Fruit fly (Drosophila melanogaster) whole organism, embryonic: ENCODE data around the gene CG43658.

Source experiments
- Ada2b ChIP-seq: fragments of 200-800 bp; sonication (Bioruptor generic); IDR thresholded peaks from 2 replicates; pipeline ENCODE4 v1.3.6; 2022; ENCODE audit warnings: missing biosample characterization, missing genetic modification characterization
- Atf-2 ChIP-seq: fragments of 200-800 bp; sonication (Bioruptor generic); optimal IDR thresholded peaks from 2 replicates; lab custom pipeline; 2016; ENCODE audit warnings: missing biosample characterization, missing genetic modification characterization
- CG10431 ChIP-seq: fragments of 200-800 bp; sonication (Bioruptor generic); optimal IDR thresholded peaks from 3 replicates; lab custom pipeline; 2018; ENCODE audit warnings: missing biosample characterization, mild to moderate bottlenecking, missing genetic modification characterization
- CG10979 ChIP-seq: fragments of 200-800 bp; sonication (Bioruptor generic); optimal IDR thresholded peaks from 2 replicates; lab custom pipeline; 2018; ENCODE audit warnings: missing biosample characterization, mild to moderate bottlenecking, missing genetic modification characterization, moderate library complexity
- CG14014 ChIP-seq: fragments of 200-800 bp; sonication (Bioruptor generic); IDR thresholded peaks from 2 replicates; pipeline ENCODE4 v1.3.6; 2022; ENCODE audit warnings: missing biosample characterization, missing genetic modification characterization
- CG16815 ChIP-seq: fragments of 200-800 bp; sonication (Bioruptor generic); optimal IDR thresholded peaks from 3 replicates; lab custom pipeline; 2017; ENCODE audit warnings: missing biosample characterization, mild to moderate bottlenecking, missing genetic modification characterization
- CG16863 ChIP-seq: fragments of 200-800 bp; sonication (Bioruptor generic); optimal IDR thresholded peaks from 3 replicates; lab custom pipeline; 2016; ENCODE audit warnings: missing biosample characterization, missing genetic modification characterization
- CG17186 ChIP-seq: fragments of 200-800 bp; sonication (Bioruptor generic); optimal IDR thresholded peaks from 3 replicates; lab custom pipeline; 2017; ENCODE audit warnings: missing biosample characterization, missing genetic modification reagents, missing genetic modification characterization
- CG17328 ChIP-seq: fragments of 200-800 bp; sonication (Bioruptor generic); IDR thresholded peaks from 2 replicates; pipeline ENCODE4 v1.3.6; 2022; ENCODE audit warnings: missing biosample characterization, missing genetic modification characterization
- CG31365 ChIP-seq: fragments of 200-800 bp; sonication (Bioruptor generic); optimal IDR thresholded peaks from 2 replicates; lab custom pipeline; 2018; ENCODE audit warnings: missing biosample characterization, mild to moderate bottlenecking, missing genetic modification characterization
- CG31388 ChIP-seq: fragments of 200-800 bp; sonication (Bioruptor generic); optimal IDR thresholded peaks from 2 replicates; lab custom pipeline; 2016; ENCODE audit warnings: missing biosample characterization, missing genetic modification characterization
- CG5180 ChIP-seq: fragments of 200-800 bp; sonication (Bioruptor generic); optimal IDR thresholded peaks from 3 replicates; lab custom pipeline; 2017; ENCODE audit warnings: missing biosample characterization, missing genetic modification characterization, mild to moderate bottlenecking, moderate library complexity, missing genetic modification reagents
- CG6175 ChIP-seq: fragments of 200-800 bp; sonication (Bioruptor generic); IDR thresholded peaks from 3 replicates; pipeline ENCODE4 v1.3.6; 2022; ENCODE audit warnings: missing biosample characterization, missing genetic modification characterization
- CG6254 ChIP-seq: fragments of 200-800 bp; sonication (Bioruptor generic); optimal IDR thresholded peaks from 3 replicates; lab custom pipeline; 2017; ENCODE audit warnings: mild to moderate bottlenecking, missing biosample characterization, missing genetic modification reagents, missing genetic modification characterization
- CG7271 ChIP-seq: fragments of 200-800 bp; sonication (Bioruptor generic); optimal IDR thresholded peaks from 2 replicates; lab custom pipeline; 2018; ENCODE audit warnings: missing biosample characterization, mild to moderate bottlenecking, missing genetic modification characterization, moderate library complexity
- CG7745 ChIP-seq: fragments of 200-800 bp; sonication (Bioruptor generic); optimal IDR thresholded peaks from 2 replicates; lab custom pipeline; 2018; ENCODE audit warnings: missing biosample characterization, mild to moderate bottlenecking, missing genetic modification characterization, moderate library complexity
- CG8765 ChIP-seq: fragments of 200-800 bp; sonication (Bioruptor generic); IDR thresholded peaks from 2 replicates; pipeline ENCODE4 v1.3.6; 2022; ENCODE audit warnings: missing biosample characterization, missing genetic modification characterization
- CG8924 ChIP-seq: fragments of 200-800 bp; optimal IDR thresholded peaks from 3 replicates; lab custom pipeline; 2019; ENCODE audit warnings: missing biosample characterization, mild to moderate bottlenecking, missing genetic modification characterization, moderate library complexity
- CG9727 ChIP-seq: fragments of 200-800 bp; sonication (Bioruptor generic); optimal IDR thresholded peaks from 3 replicates; lab custom pipeline; 2017; ENCODE audit warnings: missing biosample characterization, mild to moderate bottlenecking, missing genetic modification characterization
- CG9797 ChIP-seq: fragments of 200-800 bp; sonication (Bioruptor generic); optimal IDR thresholded peaks from 3 replicates; lab custom pipeline; 2018; ENCODE audit warnings: missing biosample characterization, mild to moderate bottlenecking, missing genetic modification characterization
- D19B ChIP-seq: fragments of 200-800 bp; sonication (Bioruptor generic); optimal IDR thresholded peaks from 2 replicates; lab custom pipeline; 2017; ENCODE audit warnings: missing biosample characterization, mild to moderate bottlenecking, missing genetic modification characterization
- Doc3 ChIP-seq: fragments of 200-800 bp; sonication (Bioruptor generic); IDR thresholded peaks from 3 replicates; pipeline ENCODE4 v1.3.6; 2022; ENCODE audit warnings: missing biosample characterization, missing genetic modification characterization; ENCODE audit not compliant: partially characterized antibody
- Dp ChIP-seq: fragments of 200-800 bp; sonication (Bioruptor generic); optimal IDR thresholded peaks from 2 replicates; lab custom pipeline; 2018; ENCODE audit warnings: missing biosample characterization, mild to moderate bottlenecking, missing genetic modification characterization, moderate library complexity
- GATAe ChIP-seq: fragments of 200-800 bp; sonication (Bioruptor generic); conservative IDR thresholded peaks from 2 replicates; pipeline ENCODE4 v1.3.6; 2022; ENCODE audit warnings: missing biosample characterization, missing genetic modification characterization
- HHEX ChIP-seq: fragments of 200-800 bp; sonication (Bioruptor generic); optimal IDR thresholded peaks from 3 replicates; lab custom pipeline; 2017; ENCODE audit warnings: missing biosample characterization, mild to moderate bottlenecking, missing genetic modification characterization, missing genetic modification reagents
- Hr3 ChIP-seq: fragments of 200-800 bp; sonication (Bioruptor generic); optimal IDR thresholded peaks from 3 replicates; lab custom pipeline; 2016; ENCODE audit warnings: missing biosample characterization, missing genetic modification characterization
- Hr39 ChIP-seq: fragments of >200 bp; optimal IDR thresholded peaks from 2 replicates; lab custom pipeline; 2017
- Med ChIP-seq: fragments of 200-800 bp; sonication (Bioruptor generic); peaks from one replicate; lab custom pipeline; 2016; ENCODE audit warnings: missing biosample characterization, missing genetic modification characterization, mild to moderate bottlenecking, inconsistent platforms, moderate library complexity
- Optix ChIP-seq: fragments of 200-800 bp; sonication (Bioruptor generic); IDR thresholded peaks from 3 replicates; pipeline ENCODE4 v1.3.6; 2022; ENCODE audit warnings: missing biosample characterization, missing genetic modification characterization
- Sry-β ChIP-seq: fragments of 200-800 bp; sonication (Bioruptor generic); optimal IDR thresholded peaks from 2 replicates; lab custom pipeline; 2018; ENCODE audit warnings: missing biosample characterization, mild to moderate bottlenecking, missing genetic modification characterization, moderate library complexity
- Ssrp ChIP-seq: fragments of 200-800 bp; sonication (Bioruptor generic); optimal IDR thresholded peaks from 2 replicates; lab custom pipeline; 2018; ENCODE audit warnings: missing biosample characterization, mild to moderate bottlenecking, missing genetic modification characterization, moderate library complexity
- Tbp ChIP-seq: fragments of >200 bp; optimal IDR thresholded peaks from 2 replicates; lab custom pipeline; 2018; ENCODE audit warnings: missing biosample characterization, missing genetic modification characterization
- Trl ChIP-seq, 3 experiments: fragments of >200 bp in 2 of 3; fragments of 200-800 bp in 1 of 3; sonication (Bioruptor generic) in 1 of 3; optimal IDR thresholded peaks; 2 replicates in 1 of 3; 3 replicates in 2 of 3; lab custom pipeline; 2016 to 2017; ENCODE audit warnings: missing biosample characterization in 1 of 3, missing genetic modification characterization in 1 of 3
- ab ChIP-seq: fragments of 200-800 bp; sonication (Bioruptor generic); optimal IDR thresholded peaks from 2 replicates; lab custom pipeline; 2016; ENCODE audit warnings: missing biosample characterization, missing genetic modification characterization
- dysf ChIP-seq: fragments of 200-800 bp; sonication (Bioruptor generic); IDR thresholded peaks from 3 replicates; pipeline ENCODE4 v1.3.6; 2022; ENCODE audit warnings: missing biosample characterization, missing genetic modification characterization
- eve ChIP-seq, 2 experiments: fragments of >200 bp; optimal IDR thresholded peaks; 2 replicates each; lab custom pipeline; 2017; ENCODE audit warnings: missing biosample characterization in 2 of 2, missing genetic modification characterization in 2 of 2
- fd102C ChIP-seq: fragments of 200-800 bp; sonication (Bioruptor generic); optimal IDR thresholded peaks from 2 replicates; lab custom pipeline; 2018; ENCODE audit warnings: missing biosample characterization, mild to moderate bottlenecking, missing genetic modification characterization, moderate library complexity
- hbn ChIP-seq: fragments of 200-800 bp; sonication (Bioruptor generic); IDR thresholded peaks from 2 replicates; pipeline ENCODE4 v1.3.6; 2022; ENCODE audit warnings: missing biosample characterization, missing genetic modification characterization; ENCODE audit not compliant: partially characterized antibody
- nau ChIP-seq: fragments of 200-800 bp; sonication (Bioruptor generic); optimal IDR thresholded peaks from 3 replicates; lab custom pipeline; 2017; ENCODE audit warnings: missing biosample characterization, mild to moderate bottlenecking, missing genetic modification characterization, missing genetic modification reagents
- peb ChIP-seq: fragments of 200-800 bp; sonication (Bioruptor generic); IDR thresholded peaks from 2 replicates; pipeline ENCODE4 v1.3.6; 2022; ENCODE audit warnings: missing biosample characterization, missing genetic modification characterization
- pita ChIP-seq: fragments of 200-800 bp; sonication (Bioruptor generic); optimal IDR thresholded peaks from 2 replicates; lab custom pipeline; 2017; ENCODE audit warnings: missing biosample characterization, mild to moderate bottlenecking, missing genetic modification characterization
- repo ChIP-seq: fragments of 200-800 bp; sonication (Bioruptor generic); optimal IDR thresholded peaks from 2 replicates; lab custom pipeline; 2016; ENCODE audit warnings: missing biosample characterization, missing genetic modification characterization
- run ChIP-seq: fragments of 200-800 bp; sonication (Bioruptor generic); optimal IDR thresholded peaks from 3 replicates; lab custom pipeline; 2018; ENCODE audit warnings: missing biosample characterization, mild to moderate bottlenecking, missing genetic modification characterization
- sens-2 ChIP-seq: fragments of 200-800 bp; sonication (Bioruptor generic); IDR thresholded peaks from 2 replicates; pipeline ENCODE4 v1.3.6; 2022; ENCODE audit warnings: missing biosample characterization, missing genetic modification characterization
- sim ChIP-seq: fragments of 200-800 bp; sonication (Bioruptor generic); IDR thresholded peaks from 2 replicates; pipeline ENCODE4 v1.3.6; 2022; ENCODE audit warnings: missing biosample characterization, missing genetic modification characterization
- slou ChIP-seq: fragments of 200-800 bp; sonication (Bioruptor generic); optimal IDR thresholded peaks from 3 replicates; lab custom pipeline; 2016; ENCODE audit warnings: missing biosample characterization, missing genetic modification characterization
- toy ChIP-seq: fragments of 200-800 bp; sonication (Bioruptor generic); IDR thresholded peaks from 2 replicates; pipeline ENCODE4 v1.3.6; 2022; ENCODE audit warnings: missing biosample characterization, missing genetic modification characterization
- tx ChIP-seq: fragments of 200-800 bp; sonication (Bioruptor generic); optimal IDR thresholded peaks from 2 replicates; lab custom pipeline; 2016; ENCODE audit warnings: missing biosample characterization, missing genetic modification characterization
- vnd ChIP-seq: fragments of 200-800 bp; sonication (Bioruptor generic); IDR thresholded peaks from 3 replicates; pipeline ENCODE4 v1.3.6; 2022; ENCODE audit warnings: missing biosample characterization, missing genetic modification characterization; ENCODE audit not compliant: partially characterized antibody
- wor ChIP-seq: fragments of 200-800 bp; sonication (Bioruptor generic); IDR thresholded peaks from 2 replicates; pipeline ENCODE4 v1.3.6; 2022; ENCODE audit warnings: missing biosample characterization, missing genetic modification characterization
- zfh2 ChIP-seq: fragments of 200-800 bp; sonication (Bioruptor generic); optimal IDR thresholded peaks from 2 replicates; lab custom pipeline; 2016; ENCODE audit warnings: missing biosample characterization, missing genetic modification characterization

Gene CG43658

dm6 chrX:17599330-17599729 lies 38.4 kb upstream of the CG43658 start, which contains the start of gene X11L (continued):
- no peak for TF ChIP-seq GATAe (GFP tag; lab: Robert Waterston, UW)
- peak; percentile 72 for TF ChIP-seq Dp
- peak; percentile 60; the same call in 1 of the 3 replicates for TF ChIP-seq CG6175
- TF ChIP-seq CG16815 (GFP tag; lab: Kevin White, UChicago): peak; percentile 46
- TF ChIP-seq CG16863: peak; percentile 79
- peak; percentile 70 for TF ChIP-seq tx (GFP tag; lab: Kevin White, UChicago)
- TF ChIP-seq CG5180: peak; percentile 16
- TF ChIP-seq pita (GFP tag; lab: Kevin White, UChicago): no peak
- no peak for TF ChIP-seq sens-2
- TF ChIP-seq dysf: peak; percentile 68
- no peak for TF ChIP-seq fd102C (GFP tag; lab: Kevin White, UChicago)
- TF ChIP-seq hbn: peak; percentile 75
- TF ChIP-seq CG6254 (GFP tag; lab: Kevin White, UChicago): no peak
- no peak for TF ChIP-seq Tbp (GFP tag; lab: Kevin White, UChicago)
- TF ChIP-seq Med: peak; percentile 96
- peak; percentile 76 for TF ChIP-seq Doc3 (GFP tag; lab: Robert Waterston, UW)
- peak; percentile 24 for TF ChIP-seq D19B
- TF ChIP-seq CG10979 (tag; lab: Kevin White, UChicago): peak; percentile 49
- peak; percentile 31; the same call in 1 of the 2 replicates for TF ChIP-seq peb (GFP tag; lab: Robert Waterston, UW)
- TF ChIP-seq Trl (optimal IDR thresholded peaks at IDR 0.05; lab: Kevin White, UChicago): no peak
- TF ChIP-seq Trl (GFP tag; optimal IDR thresholded peaks at IDR 0.05; lab: Kevin White, UChicago): peak; percentile 77
- TF ChIP-seq nau: no peak
- TF ChIP-seq CG10431 (GFP tag; lab: Kevin White, UChicago): no peak
- no peak for TF ChIP-seq CG8924 (tag; lab: Kevin White, UChicago)
- peak; percentile 83 for TF ChIP-seq vnd (GFP tag; lab: Robert Waterston, UW)
- peak; percentile 73 for TF ChIP-seq CG14014
- TF ChIP-seq eve (GFP tag; optimal IDR thresholded peaks at IDR 0.05; lab: Kevin White, UChicago): no peak
- no peak for TF ChIP-seq CG7745 (tag; lab: Kevin White, UChicago)
- peak; percentile 61 for TF ChIP-seq CG8765 (GFP tag; lab: Robert Waterston, UW)
- peak; percentile 76 for TF ChIP-seq Hr3 (GFP tag; lab: Kevin White, UChicago)
- TF ChIP-seq CG31388 (GFP tag; lab: Kevin White, UChicago): peak; percentile 43
- TF ChIP-seq CG31365: no peak
- TF ChIP-seq Optix: peak; percentile 75
- TF ChIP-seq zfh2 (GFP tag; lab: Kevin White, UChicago): peak; percentile 84
- TF ChIP-seq HHEX (GFP tag; lab: Kevin White, UChicago): peak; percentile 66
- TF ChIP-seq slou (GFP tag; lab: Kevin White, UChicago): peak; percentile 29
- TF ChIP-seq CG9797: peak; percentile 13
- TF ChIP-seq Sry-β: no peak
- peak; percentile 33; the same call in 1 of the 2 replicates for TF ChIP-seq wor (GFP tag; lab: Robert Waterston, UW)
- TF ChIP-seq ab (GFP tag; lab: Kevin White, UChicago): peak; percentile 39
- no peak for TF ChIP-seq Hr39
- TF ChIP-seq repo (GFP tag; lab: Kevin White, UChicago): peak; percentile 54
- peak; percentile 28; the same call in 1 of the 2 replicates for TF ChIP-seq Ada2b (GFP tag; lab: Robert Waterston, UW)
- TF ChIP-seq CG17186: peak; percentile 73
- TF ChIP-seq sim (GFP tag; lab: Robert Waterston, UW): no peak
- no peak for TF ChIP-seq run (tag; lab: Kevin White, UChicago)
- peak; percentile 23 for TF ChIP-seq Atf-2 (GFP tag; lab: Kevin White, UChicago)
- no peak for TF ChIP-seq toy
- peak; percentile 59 for TF ChIP-seq CG9727 (GFP tag; lab: Kevin White, UChicago)
- no peak for TF ChIP-seq CG7271
- TF ChIP-seq CG17328 (GFP tag; lab: Robert Waterston, UW): peak; percentile 53
- peak; percentile 43 for TF ChIP-seq Ssrp (tag; lab: Kevin White, UChicago)
